Worm (Caenorhabditis elegans): ENCODE results near the gene lips-15.

DNA sequence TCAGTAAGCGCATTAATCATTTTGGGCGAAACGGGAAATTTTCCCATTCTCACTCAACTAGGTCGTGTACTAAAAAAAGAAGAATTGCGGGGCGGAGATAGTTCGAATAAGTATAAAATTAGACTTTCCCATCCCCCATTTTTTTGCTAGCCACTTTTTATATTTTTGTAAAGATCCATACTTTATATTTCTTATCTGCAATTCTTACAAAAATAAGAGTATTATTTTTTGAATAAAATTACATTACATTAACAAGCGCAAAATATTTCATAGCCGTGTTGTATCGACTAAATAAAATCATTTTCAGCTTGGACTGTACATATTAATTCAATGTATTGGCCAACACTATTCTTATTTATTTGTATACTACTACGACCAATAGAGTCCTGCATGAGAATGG lies 48.6 kb upstream of the lips-15 start, which contains the start of gene F49C5.11:
- no peak for TF ChIP-seq ama-1 (optimal IDR thresholded peaks at IDR 0.05)
- no peak for TF ChIP-seq ceh-36 (tag; optimal IDR thresholded peaks at IDR 0.05)
- no peak for TF ChIP-seq ets-7 (tag; optimal IDR thresholded peaks at IDR 0.05)
- no peak for TF ChIP-seq tra-4 (tag; optimal IDR thresholded peaks at IDR 0.05)
- TF ChIP-seq hmg-4 (GFP tag; optimal IDR thresholded peaks at IDR 0.05): no peak
- no peak for TF ChIP-seq tbx-37 (GFP tag; conservative IDR thresholded peaks at IDR 0.05)
- TF ChIP-seq flt-1 (GFP tag; IDR thresholded peaks at IDR 0.05): no peak
- no peak for TF ChIP-seq tbx-11 (GFP tag; IDR thresholded peaks at IDR 0.05)
- TF ChIP-seq hnd-1 (tag; optimal IDR thresholded peaks at IDR 0.05): no peak
- no peak for TF ChIP-seq aly-1 (tag; optimal IDR thresholded peaks at IDR 0.05)
- no peak for TF ChIP-seq scrt-1 (GFP tag; IDR thresholded peaks at IDR 0.05)
- TF ChIP-seq B0310.2 (tag; optimal IDR thresholded peaks at IDR 0.05): no peak
- TF ChIP-seq sea-1 (GFP tag; conservative IDR thresholded peaks at IDR 0.05): no peak
